Fruit fly (Drosophila melanogaster) whole organism, pupa: ENCODE data around the gene CG34308.

Experiments used
- CG10348 ChIP-seq: fragments of 200-800 bp; sonication (Bioruptor generic); IDR thresholded peaks from 2 replicates; pipeline ENCODE4 v1.3.6; 2022; ENCODE audit warnings: missing biosample characterization, missing genetic modification characterization
- CG12605 ChIP-seq: fragments of 200-800 bp; sonication (Bioruptor generic); IDR thresholded peaks from 2 replicates; pipeline ENCODE4 v1.3.6; 2022; ENCODE audit warnings: missing biosample characterization, missing genetic modification characterization
- CG13204 ChIP-seq: fragments of 200-800 bp; sonication (Bioruptor generic); optimal IDR thresholded peaks from 2 replicates; lab custom pipeline; 2018; ENCODE audit warnings: missing biosample characterization, mild to moderate bottlenecking, missing genetic modification characterization, moderate library complexity
- CG14655 ChIP-seq: fragments of 200-800 bp; sonication (Bioruptor generic); optimal IDR thresholded peaks from 3 replicates; lab custom pipeline; 2017; ENCODE audit warnings: mild to moderate bottlenecking, missing biosample characterization, missing genetic modification reagents, missing genetic modification characterization
- CG15710 ChIP-seq: fragments of 200-800 bp; sonication (Bioruptor generic); optimal IDR thresholded peaks from 2 replicates; lab custom pipeline; 2018; ENCODE audit warnings: missing biosample characterization, mild to moderate bottlenecking, missing genetic modification characterization, moderate library complexity
- CG17806 ChIP-seq: fragments of 200-800 bp; sonication (Bioruptor generic); optimal IDR thresholded peaks from 2 replicates; lab custom pipeline; 2018; ENCODE audit warnings: missing biosample characterization, mild to moderate bottlenecking, missing genetic modification characterization, moderate library complexity
- CG32121 ChIP-seq: fragments of 200-800 bp; sonication (Bioruptor generic); IDR thresholded peaks from 2 replicates; pipeline ENCODE4 v1.3.6; 2022; ENCODE audit warnings: missing biosample characterization, missing genetic modification characterization
- CG34367 ChIP-seq: fragments of 200-800 bp; sonication (Bioruptor generic); optimal IDR thresholded peaks from 2 replicates; lab custom pipeline; 2018; ENCODE audit warnings: missing biosample characterization, mild to moderate bottlenecking, missing genetic modification characterization
- CG8159 ChIP-seq: fragments of 200-800 bp; sonication (Bioruptor generic); optimal IDR thresholded peaks from 3 replicates; lab custom pipeline; 2018; ENCODE audit warnings: missing biosample characterization, mild to moderate bottlenecking, missing genetic modification characterization, moderate library complexity
- CG8301 ChIP-seq: fragments of 200-800 bp; sonication (Bioruptor generic); optimal IDR thresholded peaks from 2 replicates; lab custom pipeline; 2018; ENCODE audit warnings: missing biosample characterization, mild to moderate bottlenecking, missing genetic modification characterization
- D1 ChIP-seq: fragments of 200-800 bp; sonication (Bioruptor generic); optimal IDR thresholded peaks from 2 replicates; lab custom pipeline; 2018; ENCODE audit warnings: missing biosample characterization, mild to moderate bottlenecking, missing genetic modification characterization, moderate library complexity
- EcR ChIP-seq: fragments of 200-800 bp; sonication (Bioruptor generic); optimal IDR thresholded peaks from 3 replicates; lab custom pipeline; 2019; ENCODE audit warnings: missing biosample characterization, missing genetic modification characterization, mild to moderate bottlenecking, moderate library complexity, missing genetic modification reagents
- Ets98B ChIP-seq: fragments of 200-800 bp; sonication (Bioruptor generic); IDR thresholded peaks from 2 replicates; pipeline ENCODE4 v1.3.6; 2022; ENCODE audit warnings: missing biosample characterization, missing genetic modification characterization
- Pif1A ChIP-seq: fragments of 200-800 bp; sonication (Bioruptor generic); optimal IDR thresholded peaks from 3 replicates; lab custom pipeline; 2016; ENCODE audit warnings: missing biosample characterization, missing genetic modification characterization
- Pif1B ChIP-seq: fragments of 200-800 bp; sonication (Bioruptor generic); optimal IDR thresholded peaks from 3 replicates; lab custom pipeline; 2016; ENCODE audit warnings: missing biosample characterization, missing genetic modification characterization
- Snoo ChIP-seq: fragments of 200-800 bp; sonication (Bioruptor generic); optimal IDR thresholded peaks from 3 replicates; lab custom pipeline; 2017; ENCODE audit warnings: missing biosample characterization, mild to moderate bottlenecking, missing genetic modification characterization, inconsistent platforms
- fd96Ca ChIP-seq: fragments of 200-800 bp; sonication (Bioruptor generic); IDR thresholded peaks from 3 replicates; pipeline ENCODE4 v1.3.6; 2022; ENCODE audit warnings: missing biosample characterization, missing genetic modification characterization
- gl ChIP-seq: fragments of 200-800 bp; sonication (Bioruptor generic); optimal IDR thresholded peaks from 2 replicates; lab custom pipeline; 2018; ENCODE audit warnings: missing biosample characterization, mild to moderate bottlenecking, missing genetic modification characterization
- rn ChIP-seq: fragments of 200-800 bp; sonication (Bioruptor generic); IDR thresholded peaks from 2 replicates; pipeline ENCODE4 v1.3.6; 2022; ENCODE audit warnings: missing biosample characterization, missing genetic modification characterization

CG34308 gene

DNA sequence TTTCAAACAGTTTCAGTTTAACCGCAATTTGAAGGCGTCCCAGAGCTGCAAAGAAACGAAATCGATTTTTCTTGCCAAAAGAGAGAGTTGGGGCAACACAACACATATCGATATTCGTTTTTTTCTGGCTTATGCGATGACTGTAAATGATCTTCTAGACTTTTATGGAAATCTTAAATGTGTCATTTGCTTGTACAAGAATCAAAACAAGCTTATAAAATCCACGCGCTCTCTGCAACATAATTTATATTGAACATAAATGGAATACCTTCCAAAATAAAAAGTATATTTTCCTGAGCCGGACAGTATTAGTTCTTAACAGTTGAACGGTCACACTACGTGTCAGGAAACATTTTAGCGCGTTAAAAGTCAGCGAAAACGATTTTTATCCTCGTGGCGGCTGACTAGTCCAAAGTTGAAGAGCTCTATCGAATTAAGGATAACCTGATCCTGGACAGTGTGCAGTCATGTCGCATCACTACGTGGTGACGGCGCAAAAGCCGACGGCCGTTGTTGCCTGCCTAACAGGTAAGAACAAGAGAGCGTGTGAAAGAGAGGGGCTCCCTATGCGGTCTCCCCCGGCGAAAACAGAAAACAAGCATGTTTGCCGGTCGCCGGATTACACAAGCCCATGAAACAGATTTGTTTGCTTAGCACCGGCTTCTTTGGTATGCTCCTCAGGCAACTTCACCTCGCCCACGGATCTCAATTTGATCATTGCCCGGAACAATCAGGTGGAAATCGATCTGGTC lies 36.9 kb upstream of the CG34308 start, which contains the start of gene pic:
TSS of gene pic (plus strand) at position 304 of the 752 bp plus-strand sequence.
- TF ChIP-seq CG12605 (GFP tag; lab: Robert Waterston, UW) (no peak), CG32121 (GFP tag; lab: Robert Waterston, UW) (no peak), EcR (GFP tag; lab: Kevin White, UChicago) (no peak), CG14655 (no peak), CG34367 (no peak), Pif1A (GFP tag; lab: Kevin White, UChicago) (no peak), CG8159 (tag; lab: Kevin White, UChicago) (no peak)

dm6 chr3R:13056553-13056952 lies 32.5 kb upstream of the CG34308 start:
- TF ChIP-seq CG14655 (no peak), CG10348 (GFP tag; lab: Robert Waterston, UW) (no peak), Pif1B (no peak), CG34367 (no peak), rn (GFP tag; lab: Robert Waterston, UW) (no peak), CG8159 (tag; lab: Kevin White, UChicago) (no peak), CG32121 (GFP tag; lab: Robert Waterston, UW) (no peak), CG17806 (tag; lab: Kevin White, UChicago) (no peak)

DNA sequence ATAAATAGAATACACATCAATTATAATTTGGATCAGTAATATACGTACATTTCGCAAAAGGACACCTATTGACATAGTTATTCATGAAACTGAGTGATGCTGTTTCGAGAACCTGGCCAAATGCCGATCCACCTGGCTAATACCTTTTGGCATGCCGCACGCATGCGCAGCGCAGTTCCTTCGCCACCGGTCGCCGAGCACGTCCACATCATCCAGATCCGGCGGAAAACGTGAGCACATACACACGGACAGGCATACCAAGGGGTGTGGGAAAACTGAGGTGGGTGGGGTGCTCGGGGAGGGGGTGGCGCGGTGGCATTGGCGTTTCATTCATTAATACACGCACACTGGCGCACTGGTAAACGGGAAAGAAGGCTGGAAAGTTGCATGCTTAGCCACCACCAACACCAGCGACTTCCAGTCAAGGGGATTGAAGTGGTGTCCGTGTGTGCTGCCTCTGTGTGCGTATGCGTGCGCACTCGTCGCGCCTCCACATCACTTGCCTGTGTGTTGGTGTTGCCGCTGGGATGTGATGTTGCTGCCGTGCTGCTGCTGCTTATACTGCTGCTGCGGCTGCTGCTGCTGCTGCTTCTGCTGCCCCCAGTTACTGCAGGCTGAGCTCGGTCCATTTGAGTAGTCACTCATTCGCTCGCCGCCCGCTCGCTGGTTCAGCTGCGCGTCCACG lies 31.8 kb upstream of the CG34308 start, which contains the start of gene sim:
TSS of gene sim (plus strand) at position 635 of the 685 bp plus-strand sequence.
- no peak for TF ChIP-seq CG12605 (GFP tag; lab: Robert Waterston, UW)
- TF ChIP-seq fd96Ca (GFP tag; lab: Robert Waterston, UW): 0 out of 3 replicates have a peak, but pooled peaks have one; percentile 35
- no peak for TF ChIP-seq gl (tag; lab: Kevin White, UChicago)
- TF ChIP-seq CG13204: peak; percentile 47

- TF ChIP-seq fd96Ca (GFP tag; lab: Robert Waterston, UW): peak; percentile 40; the same call in 1 of the 3 replicates
- no peak for TF ChIP-seq CG8159 (tag; lab: Kevin White, UChicago)
- no peak for TF ChIP-seq CG13204
- TF ChIP-seq, all 21 proteins: peak for 1
Measured at dm6 chr3R:13063746-13064592, 25.1 kb upstream of the CG34308 start.

dm6 chr3R:13065180-13065757 lies 23.8 kb upstream of the CG34308 start:
- TF ChIP-seq CG14655 (no peak), rn (GFP tag; lab: Robert Waterston, UW) (no peak), Pif1A (GFP tag; lab: Kevin White, UChicago) (no peak), CG17806 (tag; lab: Kevin White, UChicago) (no peak), gl (tag; lab: Kevin White, UChicago) (no peak), D1 (tag; lab: Kevin White, UChicago) (no peak), CG34367 (no peak), CG10348 (GFP tag; lab: Robert Waterston, UW) (no peak), CG8301 (tag; lab: Kevin White, UChicago) (no peak)
- TF ChIP-seq, all 21 proteins: peak for 0

DNA sequence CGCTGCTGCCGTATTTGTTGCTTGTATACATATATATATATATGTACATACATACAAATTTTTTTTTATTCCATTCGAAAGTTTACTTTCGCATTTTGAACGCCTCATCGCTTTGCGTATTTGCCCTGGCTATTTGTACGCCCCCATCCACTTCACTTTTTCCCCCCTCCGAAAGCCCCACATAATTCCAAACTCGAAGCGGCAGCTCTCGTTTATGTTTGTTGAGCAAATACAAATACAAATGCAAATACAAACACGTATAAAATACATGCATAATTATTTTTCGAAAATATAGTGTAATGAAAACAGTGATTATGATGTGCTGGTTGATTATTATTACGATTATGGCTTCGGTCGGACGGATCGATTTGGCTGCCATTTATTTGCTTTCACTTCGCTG lies 21.0 kb upstream of the CG34308 start:
- TF ChIP-seq CG14655 (no peak), CG15710 (tag; lab: Kevin White, UChicago) (no peak), Pif1A (GFP tag; lab: Kevin White, UChicago) (peak; percentile 38), CG8301 (tag; lab: Kevin White, UChicago) (no peak), Snoo (tag; lab: Kevin White, UChicago) (peak; percentile 36), D1 (tag; lab: Kevin White, UChicago) (no peak)

dm6 chr3R:13070011-13070619 lies 18.9 kb upstream of the CG34308 start:
- TF ChIP-seq gl (tag; lab: Kevin White, UChicago) (no peak), Ets98B (GFP tag; lab: Robert Waterston, UW) (no peak), EcR (GFP tag; lab: Kevin White, UChicago) (no peak), Snoo (tag; lab: Kevin White, UChicago) (no peak), CG34367 (no peak), Pif1A (GFP tag; lab: Kevin White, UChicago) (no peak), CG8301 (tag; lab: Kevin White, UChicago) (no peak), CG12605 (GFP tag; lab: Robert Waterston, UW) (no peak), CG8159 (tag; lab: Kevin White, UChicago) (no peak), CG13204 (no peak)
